Fruit fly (Drosophila melanogaster) whole organism, adult: ENCODE results near the gene kibra.

Experiments used
- CG11617 ChIP-seq: fragments of 200-800 bp; sonication (Bioruptor generic); optimal IDR thresholded peaks from 2 replicates; lab custom pipeline; 2017; ENCODE audit warnings: mild to moderate bottlenecking, missing biosample characterization, missing genetic modification reagents, missing genetic modification characterization
- CG12768 ChIP-seq: fragments of 200-800 bp; sonication (Bioruptor generic); optimal IDR thresholded peaks from 2 replicates; lab custom pipeline; 2017; ENCODE audit warnings: missing biosample characterization, missing genetic modification characterization, mild to moderate bottlenecking, moderate library complexity, missing genetic modification reagents
- CG14711 ChIP-seq: fragments of 200-800 bp; sonication (Bioruptor generic); optimal IDR thresholded peaks from 2 replicates; lab custom pipeline; 2018; ENCODE audit warnings: missing biosample characterization, mild to moderate bottlenecking, missing genetic modification characterization, moderate library complexity
- CG1620 ChIP-seq: fragments of 200-800 bp; sonication (Bioruptor generic); optimal IDR thresholded peaks from 2 replicates; lab custom pipeline; 2016; ENCODE audit warnings: missing biosample characterization, missing genetic modification characterization
- CG33017 ChIP-seq: fragments of 200-800 bp; sonication (Bioruptor generic); optimal IDR thresholded peaks from 2 replicates; lab custom pipeline; 2018; ENCODE audit warnings: missing biosample characterization, mild to moderate bottlenecking, missing genetic modification characterization, moderate library complexity
- CG5204 ChIP-seq: fragments of 200-800 bp; sonication (Bioruptor generic); optimal IDR thresholded peaks from 2 replicates; lab custom pipeline; 2016; ENCODE audit warnings: missing biosample characterization, missing genetic modification characterization
- CG7045 ChIP-seq: fragments of 200-800 bp; sonication (Bioruptor generic); optimal IDR thresholded peaks from 2 replicates; lab custom pipeline; 2017; ENCODE audit warnings: missing biosample characterization, mild to moderate bottlenecking, missing genetic modification characterization
- CG7101 ChIP-seq: fragments of 200-800 bp; sonication (Bioruptor generic); optimal IDR thresholded peaks from 2 replicates; lab custom pipeline; 2018; ENCODE audit warnings: missing biosample characterization, mild to moderate bottlenecking, missing genetic modification characterization, moderate library complexity
- Clk ChIP-seq: fragments of 200-800 bp; sonication (Bioruptor generic); optimal IDR thresholded peaks from 2 replicates; lab custom pipeline; 2017; ENCODE audit warnings: missing biosample characterization, missing genetic modification characterization
- Crg-1 ChIP-seq: fragments of 200-800 bp; sonication (Bioruptor generic); optimal IDR thresholded peaks from 2 replicates; lab custom pipeline; 2016; ENCODE audit warnings: missing biosample characterization, missing genetic modification characterization
- Hr96 ChIP-seq: fragments of 200-800 bp; sonication (Bioruptor generic); optimal IDR thresholded peaks from 2 replicates; lab custom pipeline; 2016; ENCODE audit warnings: missing biosample characterization, missing genetic modification characterization
- Mnt ChIP-seq: fragments of 200-800 bp; sonication (Bioruptor generic); optimal IDR thresholded peaks from 2 replicates; lab custom pipeline; 2016; ENCODE audit warnings: missing biosample characterization, mild to moderate bottlenecking, missing genetic modification characterization
- bab1 ChIP-seq: fragments of 200-800 bp; sonication (Bioruptor generic); optimal IDR thresholded peaks from 3 replicates; lab custom pipeline; 2019; ENCODE audit warnings: missing biosample characterization, mild to moderate bottlenecking, missing genetic modification characterization, moderate library complexity
- cic ChIP-seq: fragments of 200-800 bp; sonication (Bioruptor generic); optimal IDR thresholded peaks from 2 replicates; lab custom pipeline; 2017; ENCODE audit warnings: missing biosample characterization, mild to moderate bottlenecking, missing genetic modification characterization, moderate library complexity
- cnc ChIP-seq, 2 experiments: fragments of >200 bp; optimal IDR thresholded peaks; 2 replicates each; lab custom pipeline; 2017
- kay ChIP-seq: fragments of 200-800 bp; sonication (Bioruptor generic); peaks from one replicate; lab custom pipeline; 2016; ENCODE audit warnings: missing biosample characterization, missing genetic modification characterization, borderline replicate concordance
- ovo ChIP-seq: fragments of 200-800 bp; sonication (Bioruptor generic); optimal IDR thresholded peaks from 2 replicates; lab custom pipeline; 2016; ENCODE audit warnings: missing biosample characterization, missing genetic modification characterization
- pad ChIP-seq: fragments of 200-800 bp; sonication (Bioruptor generic); optimal IDR thresholded peaks from 3 replicates; lab custom pipeline; 2017; ENCODE audit warnings: missing biosample characterization, missing genetic modification characterization, mild to moderate bottlenecking, moderate library complexity, missing genetic modification reagents
- tj ChIP-seq: fragments of 200-800 bp; sonication (Bioruptor generic); optimal IDR thresholded peaks from 3 replicates; lab custom pipeline; 2017; ENCODE audit warnings: missing biosample characterization, mild to moderate bottlenecking, missing genetic modification characterization, moderate library complexity
- toe ChIP-seq: fragments of 200-800 bp; sonication (Bioruptor generic); optimal IDR thresholded peaks from 2 replicates; lab custom pipeline; 2016; ENCODE audit warnings: missing biosample characterization, missing genetic modification characterization

Gene kibra

dm6 chr3R:14687296-14687695, 36.8 kb downstream of the kibra start:
- TF ChIP-seq CG5204 (GFP tag; lab: Kevin White, UChicago): no peak

dm6 chr3R:14683928-14684327, 40.1 kb downstream of the kibra start:
- TF ChIP-seq CG14711 (tag; lab: Kevin White, UChicago) (no peak), Hr96 (GFP tag; lab: Kevin White, UChicago) (no peak), pad (no peak), Mnt (GFP tag; lab: Kevin White, UChicago) (no peak), kay (GFP tag; lab: Kevin White, UChicago) (no peak), toe (no peak)

DNA sequence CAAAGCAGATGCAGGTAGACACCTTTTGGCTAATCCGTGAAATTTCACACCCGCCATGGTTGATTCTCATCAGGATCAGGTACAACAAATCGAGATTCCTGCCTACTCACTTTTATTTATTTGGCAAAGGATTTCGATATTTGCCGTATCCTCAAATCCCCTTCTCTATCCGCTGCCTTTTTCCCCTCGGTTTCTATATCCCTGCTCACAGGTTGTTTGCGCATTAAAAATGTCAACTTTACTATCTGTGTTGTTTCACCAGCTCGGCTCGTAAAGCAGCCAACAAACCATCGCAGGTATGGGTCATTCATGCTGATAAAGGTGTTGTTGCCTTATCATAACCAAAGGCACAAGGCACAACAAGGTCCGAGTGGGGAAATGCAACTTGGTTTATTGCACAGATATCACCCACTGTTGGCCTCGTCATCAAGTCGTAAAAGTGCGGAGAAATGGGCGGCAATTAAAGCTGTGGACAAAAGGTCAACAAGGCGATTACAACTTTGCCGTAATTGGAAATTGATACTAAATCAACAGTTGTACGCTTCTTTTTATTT, 43.9 kb downstream of the kibra start:
- TF ChIP-seq Crg-1 (GFP tag; lab: Kevin White, UChicago) (peak; percentile 88), cnc (optimal IDR thresholded peaks at IDR 0.05; lab: Kevin White, UChicago) (no peak), CG11617 (peak; percentile 81), CG7045 (peak; percentile 77), Hr96 (GFP tag; lab: Kevin White, UChicago) (peak; percentile 64), ovo (peak; percentile 63), Clk (GFP tag; lab: Kevin White, UChicago) (peak; percentile 79), tj (no peak), kay (GFP tag; lab: Kevin White, UChicago) (peak; percentile 78), CG12768 (GFP tag; lab: Kevin White, UChicago) (peak; percentile 83), pad (peak; percentile 67), Mnt (GFP tag; lab: Kevin White, UChicago) (peak; percentile 74), bab1 (GFP tag; lab: Kevin White, UChicago) (no peak), CG7101 (tag; lab: Kevin White, UChicago) (peak; percentile 65), CG1620 (GFP tag; lab: Kevin White, UChicago) (peak; percentile 37), cic (peak; percentile 89), CG33017 (tag; lab: Kevin White, UChicago) (peak; percentile 63), toe (peak; percentile 77), CG14711 (tag; lab: Kevin White, UChicago) (peak; percentile 23), CG5204 (GFP tag; lab: Kevin White, UChicago) (peak; percentile 61)

dm6 chr3R:14679381-14680111, 44.5 kb downstream of the kibra start:
- TF ChIP-seq CG11617 (no peak), CG1620 (GFP tag; lab: Kevin White, UChicago) (no peak)

- no peak for TF ChIP-seq cnc (optimal IDR thresholded peaks at IDR 0.05; lab: Kevin White, UChicago)
- TF ChIP-seq CG5204 (GFP tag; lab: Kevin White, UChicago): no peak
- no peak for TF ChIP-seq pad
- no peak for TF ChIP-seq bab1 (GFP tag; lab: Kevin White, UChicago)
- no peak for TF ChIP-seq cic
- no peak for TF ChIP-seq CG7101 (tag; lab: Kevin White, UChicago)
- no peak for TF ChIP-seq Hr96 (GFP tag; lab: Kevin White, UChicago)
- no peak for TF ChIP-seq CG1620 (GFP tag; lab: Kevin White, UChicago)
- TF ChIP-seq tj: no peak
- no peak for TF ChIP-seq ovo
- no peak for TF ChIP-seq CG33017 (tag; lab: Kevin White, UChicago)
- TF ChIP-seq Crg-1 (GFP tag; lab: Kevin White, UChicago): no peak
- no peak for TF ChIP-seq Clk (GFP tag; lab: Kevin White, UChicago)
- no peak for TF ChIP-seq CG12768 (GFP tag; lab: Kevin White, UChicago)
- no peak for TF ChIP-seq Mnt (GFP tag; lab: Kevin White, UChicago)
- TF ChIP-seq CG14711 (tag; lab: Kevin White, UChicago): no peak
- no peak for TF ChIP-seq toe
- no peak for TF ChIP-seq kay (GFP tag; lab: Kevin White, UChicago)
Observed at dm6 chr3R:14677814-14678213, 46.2 kb downstream of the kibra start.

DNA sequence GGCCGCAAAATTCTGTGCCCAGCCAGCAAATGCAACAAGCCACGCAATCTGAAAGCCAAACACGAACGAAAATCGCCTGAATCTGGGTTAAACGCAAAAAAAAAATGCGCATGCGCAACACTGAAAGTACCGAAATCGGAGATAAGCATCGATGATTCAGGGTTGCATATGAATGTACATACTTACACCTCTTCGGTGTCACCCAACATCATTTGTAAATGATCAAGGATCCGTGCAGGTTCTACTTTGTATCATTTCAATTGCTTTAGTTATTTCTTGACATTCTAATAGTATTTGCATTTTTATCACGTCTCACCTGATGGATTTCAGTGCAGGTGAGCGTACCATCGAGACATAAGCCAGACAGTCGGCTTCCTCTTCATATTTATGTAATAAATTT, 47.0 kb downstream of the kibra start:
- TF ChIP-seq pad (no peak), Hr96 (GFP tag; lab: Kevin White, UChicago) (no peak), Clk (GFP tag; lab: Kevin White, UChicago) (no peak), cnc (optimal IDR thresholded peaks at IDR 0.05; lab: Kevin White, UChicago) (no peak), CG12768 (GFP tag; lab: Kevin White, UChicago) (no peak), bab1 (GFP tag; lab: Kevin White, UChicago) (no peak), kay (GFP tag; lab: Kevin White, UChicago) (peak; percentile 29), tj (no peak), cic (no peak)

DNA sequence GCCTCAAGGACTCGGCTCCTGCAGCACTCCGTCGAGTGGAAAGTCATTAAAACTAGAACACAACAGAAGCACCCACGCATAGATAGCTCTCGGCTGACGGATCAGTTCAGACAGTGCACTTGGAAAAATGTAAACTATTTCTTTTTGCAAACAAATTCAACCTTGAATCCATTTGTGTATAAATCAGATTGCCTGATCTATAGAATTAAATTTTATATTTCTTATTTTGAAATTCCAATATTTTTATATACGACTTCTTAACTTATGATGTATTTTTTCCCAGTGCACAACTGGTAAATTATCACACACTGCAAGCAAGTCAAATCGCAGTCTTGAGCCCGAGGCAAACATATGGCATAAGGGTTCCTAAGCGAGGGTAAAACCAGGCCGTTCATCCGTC, 49.3 kb downstream of the kibra start:
- TF ChIP-seq Mnt (GFP tag; lab: Kevin White, UChicago) (no peak), cnc (optimal IDR thresholded peaks at IDR 0.05; lab: Kevin White, UChicago) (no peak), tj (no peak), CG11617 (no peak), CG7045 (no peak), kay (GFP tag; lab: Kevin White, UChicago) (no peak), CG1620 (GFP tag; lab: Kevin White, UChicago) (no peak), bab1 (GFP tag; lab: Kevin White, UChicago) (no peak), CG5204 (GFP tag; lab: Kevin White, UChicago) (no peak), Crg-1 (GFP tag; lab: Kevin White, UChicago) (no peak), cic (no peak), CG7101 (tag; lab: Kevin White, UChicago) (no peak), CG33017 (tag; lab: Kevin White, UChicago) (no peak)
